Worm (Caenorhabditis elegans) whole organism, L1 larva: ENCODE results near the gene fzy-1.
"Not testable (repeated sequence)": the region's sequence is repeated elsewhere in the genome, so short reads cannot be mapped to it uniquely, and the experiment has no call there.

Experiments
- C34B4.2 ChIP-seq: sonication (generic microtip); optimal IDR thresholded peaks from 2 replicates; lab custom pipeline; 2017; ENCODE audit warnings: mild to moderate bottlenecking, missing genetic modification characterization, missing compliant biosample characterization
- ama-1 ChIP-seq: fragments of 150-350 bp; optimal IDR thresholded peaks from 2 replicates; lab custom pipeline; 2014
- ces-1 ChIP-seq: fragments of 150-350 bp; optimal IDR thresholded peaks from 2 replicates; lab custom pipeline; 2014; ENCODE audit warnings: missing biosample characterization, missing genetic modification reagents, missing genetic modification characterization
- elt-2 ChIP-seq: sonication (generic microtip); optimal IDR thresholded peaks from 2 replicates; lab custom pipeline; 2016; ENCODE audit warnings: missing genetic modification characterization, mild to moderate bottlenecking, inconsistent platforms, missing compliant biosample characterization, missing genetic modification reagents
- jun-1 ChIP-seq: fragments of 150-350 bp; optimal IDR thresholded peaks from 2 replicates; lab custom pipeline; 2014; ENCODE audit warnings: missing biosample characterization, missing genetic modification reagents, missing genetic modification characterization
- lin-14 ChIP-seq: fragments of 200-800 bp; sonication (Bioruptor generic); optimal IDR thresholded peaks from 2 replicates; lab custom pipeline; 2018; ENCODE audit warnings: mild to moderate bottlenecking, missing genetic modification characterization, moderate library complexity, missing compliant biosample characterization
- lsy-2 ChIP-seq, 2 experiments: fragments of 150-350 bp; optimal IDR thresholded peaks; 2 replicates each; lab custom pipeline; 2014; ENCODE audit warnings: missing biosample characterization in 2 of 2, missing genetic modification characterization in 2 of 2
- nhr-237 ChIP-seq: fragments of 150-350 bp; optimal IDR thresholded peaks from 2 replicates; lab custom pipeline; 2014; ENCODE audit warnings: missing biosample characterization, missing genetic modification characterization
- nhr-90 ChIP-seq: sonication (generic microtip); optimal IDR thresholded peaks from 2 replicates; lab custom pipeline; 2016; ENCODE audit warnings: mild to moderate bottlenecking, missing genetic modification characterization, missing compliant biosample characterization; ENCODE audit not compliant: poor library complexity
- skn-1 ChIP-seq: fragments of 150-350 bp; optimal IDR thresholded peaks from 2 replicates; lab custom pipeline; 2014; ENCODE audit warnings: missing biosample characterization, missing genetic modification characterization
- tbx-2 ChIP-seq: sonication (generic microtip); optimal IDR thresholded peaks from 2 replicates; lab custom pipeline; 2016; ENCODE audit warnings: missing genetic modification characterization, missing compliant biosample characterization
- unc-62 ChIP-seq: fragments of 150-350 bp; optimal IDR thresholded peaks from 2 replicates; lab custom pipeline; 2014; ENCODE audit warnings: missing biosample characterization, missing genetic modification reagents, missing genetic modification characterization

DNA sequence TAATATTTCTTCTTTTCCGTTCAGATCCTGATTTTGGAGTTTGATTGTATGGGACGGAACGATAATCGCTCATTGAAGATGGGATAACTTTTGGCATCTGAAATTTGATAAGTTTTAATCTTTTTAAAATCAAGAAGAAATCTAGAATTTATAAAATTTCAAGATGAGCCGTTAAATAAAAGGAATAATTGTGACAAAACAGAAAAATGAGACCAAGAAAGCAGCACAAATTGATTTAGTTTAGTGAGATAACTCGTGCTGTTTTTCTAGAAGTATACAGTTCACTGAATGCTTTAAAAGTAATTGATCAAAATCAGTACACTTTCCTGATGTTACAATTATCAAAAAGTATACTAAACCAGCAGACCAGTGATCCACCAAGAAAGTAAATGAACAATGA, 39.5 kb downstream of the fzy-1 start, which contains the start of gene hlh-27:
- TF ChIP-seq lin-14 (GFP tag; lab: Kevin White, UChicago); unc-62; nhr-237 (tag; lab: Kevin White, UChicago); tbx-2 (tag; lab: Kevin White, UChicago); nhr-90; jun-1; ces-1 (GFP tag; lab: Kevin White, UChicago); lsy-2 (tag; optimal IDR thresholded peaks at IDR 0.05; lab: Kevin White, UChicago); skn-1 (tag; lab: Kevin White, UChicago); C34B4.2 (tag; lab: Kevin White, UChicago); ama-1; elt-2: not testable (repeated sequence)
